Comparison of ENCODE assay signal across 6 worm cellular contexts in genomic region chrIII:10717479-10717878, ce11.
TF ChIP-seq lines count a peak whose summit lies in the region.

No protein-coding gene starts in this region.

TF ChIP-seq in whole organism, L1 larva, 84 proteins besides CTCF, POLR2A, EP300 and RAD21 (continues in another document):
- TF ChIP-seq efl-1 (optimal IDR thresholded peaks at IDR 0.05; lab: Kevin White, UChicago) = peak in 1 of 2 experiments; percentile 11
- peak in 1 of 2 experiments; percentile 93 for TF ChIP-seq efl-1 (GFP tag; optimal IDR thresholded peaks at IDR 0.05 in 1 of 2; lab: Kevin White, UChicago)
- TF ChIP-seq nhr-20 (tag; optimal IDR thresholded peaks at IDR 0.05; lab: Kevin White, UChicago) = peak; percentile 69
- peak; percentile 22 for TF ChIP-seq jun-1 (tag; optimal IDR thresholded peaks at IDR 0.05; lab: Kevin White, UChicago)
- no peak for TF ChIP-seq ceh-90 (tag; optimal IDR thresholded peaks at IDR 0.05; lab: Kevin White, UChicago)
- TF ChIP-seq zag-1 (tag; optimal IDR thresholded peaks at IDR 0.05; lab: Kevin White, UChicago) = no peak
- TF ChIP-seq irx-1 (tag; optimal IDR thresholded peaks at IDR 0.05; lab: Kevin White, UChicago) = no peak
- peak; percentile 35; the same call in 1 of the 2 replicates for TF ChIP-seq grh-1 (GFP tag; IDR thresholded peaks at IDR 0.05; lab: Robert Waterston, UW)
- TF ChIP-seq ets-5 (GFP tag; IDR thresholded peaks at IDR 0.05; lab: Robert Waterston, UW) = no peak
- TF ChIP-seq fkh-10 (GFP tag; optimal IDR thresholded peaks at IDR 0.05; lab: Kevin White, UChicago) = no peak
- no peak for TF ChIP-seq hpl-2 (GFP tag; optimal IDR thresholded peaks at IDR 0.05; lab: Kevin White, UChicago)
- no peak for TF ChIP-seq ceh-8 (GFP tag; optimal IDR thresholded peaks at IDR 0.05; lab: Kevin White, UChicago)
- TF ChIP-seq ztf-11 (tag; optimal IDR thresholded peaks at IDR 0.05; lab: Kevin White, UChicago) = no peak
- peak; percentile 92 for TF ChIP-seq nhr-85 (tag; lab: Kevin White, UChicago)
- no peak for TF ChIP-seq dsc-1 (tag; optimal IDR thresholded peaks at IDR 0.05; lab: Kevin White, UChicago)
- TF ChIP-seq lin-15B (tag; optimal IDR thresholded peaks at IDR 0.05; lab: Kevin White, UChicago) = no peak

TF ChIP-seq in whole organism, L2 larva, 48 proteins besides CTCF, POLR2A, EP300 and RAD21 (continues in another document):
- TF ChIP-seq lsy-2 (tag; optimal IDR thresholded peaks at IDR 0.05; lab: Kevin White, UChicago) = peak in 1 of 2 experiments; percentile 62
- no peak for TF ChIP-seq skn-1 (tag; optimal IDR thresholded peaks at IDR 0.05; lab: Kevin White, UChicago)
- no peak for TF ChIP-seq unc-39 (tag; optimal IDR thresholded peaks at IDR 0.05; lab: Kevin White, UChicago)
- TF ChIP-seq zag-1 (tag; optimal IDR thresholded peaks at IDR 0.05; lab: Kevin White, UChicago) = peak; percentile 11
- TF ChIP-seq R02D3.7 (tag; optimal IDR thresholded peaks at IDR 0.05; lab: Kevin White, UChicago) = no peak
- TF ChIP-seq nhr-129 (tag; optimal IDR thresholded peaks at IDR 0.05; lab: Kevin White, UChicago) = peak; percentile 88
- no peak for TF ChIP-seq lin-11 (tag; optimal IDR thresholded peaks at IDR 0.05; lab: Kevin White, UChicago)
- TF ChIP-seq sma-9 (GFP tag; optimal IDR thresholded peaks at IDR 0.05; lab: Kevin White, UChicago) = peak; percentile 91
- no peak for TF ChIP-seq sma-9 (tag; optimal IDR thresholded peaks at IDR 0.05; lab: Kevin White, UChicago)
- TF ChIP-seq F13H6.1 (tag; optimal IDR thresholded peaks at IDR 0.05; lab: Kevin White, UChicago) = peak; percentile 80
- peak; percentile 86 for TF ChIP-seq sma-3 (GFP tag; optimal IDR thresholded peaks at IDR 0.05; lab: Kevin White, UChicago)
- peak; percentile 43 for TF ChIP-seq sem-4 (tag; optimal IDR thresholded peaks at IDR 0.05; lab: Kevin White, UChicago)
- TF ChIP-seq gmeb-1 (tag; optimal IDR thresholded peaks at IDR 0.05; lab: Kevin White, UChicago) = peak; percentile 4
- no peak for TF ChIP-seq unc-62 (GFP tag; optimal IDR thresholded peaks at IDR 0.05; lab: Kevin White, UChicago)
- peak; percentile 20 for TF ChIP-seq nhr-6 (tag; optimal IDR thresholded peaks at IDR 0.05; lab: Kevin White, UChicago)
- peak; percentile 89 for TF ChIP-seq blmp-1 (tag; optimal IDR thresholded peaks at IDR 0.05; lab: Kevin White, UChicago; ENCODE audit: insufficient read depth)

TF ChIP-seq in whole organism, L3 larva, 47 proteins besides CTCF, POLR2A, EP300 and RAD21 (continues in another document):
- no peak for TF ChIP-seq hmg-11 (tag; optimal IDR thresholded peaks at IDR 0.05; lab: Kevin White, UChicago)
- no peak for TF ChIP-seq ceh-82 (tag; optimal IDR thresholded peaks at IDR 0.05; lab: Kevin White, UChicago)
- no peak for TF ChIP-seq elt-1 (tag; optimal IDR thresholded peaks at IDR 0.05; lab: Kevin White, UChicago)
- TF ChIP-seq egl-5 (tag; optimal IDR thresholded peaks at IDR 0.05; lab: Kevin White, UChicago) = no peak
- TF ChIP-seq tbx-2 (tag; optimal IDR thresholded peaks at IDR 0.05; lab: Kevin White, UChicago) = peak; percentile 41
- no peak for TF ChIP-seq fkh-2 (tag; optimal IDR thresholded peaks at IDR 0.05; lab: Kevin White, UChicago)
- no peak for TF ChIP-seq unc-62 (GFP tag; optimal IDR thresholded peaks at IDR 0.05; lab: Kevin White, UChicago)
- TF ChIP-seq ceh-9 (tag; optimal IDR thresholded peaks at IDR 0.05; lab: Kevin White, UChicago) = no peak
- TF ChIP-seq nhr-25 (tag; optimal IDR thresholded peaks at IDR 0.05; lab: Kevin White, UChicago) = peak; percentile 93
- TF ChIP-seq aly-2 (tag; optimal IDR thresholded peaks at IDR 0.05; lab: Kevin White, UChicago) = no peak
- TF ChIP-seq nfya-1 (tag; optimal IDR thresholded peaks at IDR 0.05; lab: Kevin White, UChicago; ENCODE audit: insufficient read depth) = peak; percentile 64
- no peak for TF ChIP-seq nhr-237 (tag; optimal IDR thresholded peaks at IDR 0.05; lab: Kevin White, UChicago)
- TF ChIP-seq nhr-77 (tag; optimal IDR thresholded peaks at IDR 0.05; lab: Kevin White, UChicago) = no peak
- TF ChIP-seq lin-15B (tag; optimal IDR thresholded peaks at IDR 0.05; lab: Kevin White, UChicago) = no peak
- TF ChIP-seq lsy-12 (tag; optimal IDR thresholded peaks at IDR 0.05; lab: Kevin White, UChicago) = peak; percentile 17
- TF ChIP-seq ceh-16 (tag; optimal IDR thresholded peaks at IDR 0.05; lab: Kevin White, UChicago) = no peak
- no peak for TF ChIP-seq fkh-10 (GFP tag; optimal IDR thresholded peaks at IDR 0.05; lab: Kevin White, UChicago)

TF ChIP-seq in whole organism, L4 larva, 104 proteins besides CTCF, POLR2A, EP300 and RAD21 (continues in another document):
- TF ChIP-seq D1046.2 (GFP tag; IDR thresholded peaks at IDR 0.05; lab: Robert Waterston, UW) (no peak), dpl-1 (GFP tag; optimal IDR thresholded peaks at IDR 0.05; lab: Kevin White, UChicago) (peak; percentile 8), attf-4 (tag; optimal IDR thresholded peaks at IDR 0.05; lab: Kevin White, UChicago) (no peak), ceh-20 (GFP tag; IDR thresholded peaks at IDR 0.05; lab: Robert Waterston, UW) (peak; percentile 81), ama-1 (optimal IDR thresholded peaks at IDR 0.05; lab: Kevin White, UChicago) (peak; percentile 72), cey-2 (tag; optimal IDR thresholded peaks at IDR 0.05; lab: Kevin White, UChicago; ENCODE audit: borderline replicate concordance, insufficient read depth) (no peak), lin-38 (GFP tag; IDR thresholded peaks at IDR 0.05; lab: Robert Waterston, UW) (peak; percentile 31), T20F7.1 (GFP tag; optimal IDR thresholded peaks at IDR 0.05; lab: Kevin White, UChicago) (peak; percentile 36), ceh-82 (tag; optimal IDR thresholded peaks at IDR 0.05; lab: Kevin White, UChicago) (no peak), zag-1 (tag; optimal IDR thresholded peaks at IDR 0.05; lab: Kevin White, UChicago) (no peak), nhr-77 (tag; optimal IDR thresholded peaks at IDR 0.05; lab: Kevin White, UChicago) (peak; percentile 35), egl-27 (tag; optimal IDR thresholded peaks at IDR 0.05; lab: Kevin White, UChicago) (no peak), nhr-48 (tag; optimal IDR thresholded peaks at IDR 0.05; lab: Kevin White, UChicago) (peak; percentile 91), ceh-32 (tag; optimal IDR thresholded peaks at IDR 0.05; lab: Kevin White, UChicago; ENCODE audit: poor library complexity) (no peak), mdl-1 (tag; optimal IDR thresholded peaks at IDR 0.05; lab: Kevin White, UChicago) (peak; percentile 22 to 86), snpc-1.2 (GFP tag; IDR thresholded peaks at IDR 0.05; lab: Robert Waterston, UW) (no peak), spr-1 (tag; optimal IDR thresholded peaks at IDR 0.05; lab: Kevin White, UChicago) (peak; percentile 33)

TF ChIP-seq in whole organism, mixed stage, embryonic, 35 proteins besides CTCF, POLR2A, EP300 and RAD21:
- TF ChIP-seq lin-13 (tag; optimal IDR thresholded peaks at IDR 0.05; lab: Kevin White, UChicago) (no peak), zip-8 (tag; optimal IDR thresholded peaks at IDR 0.05; lab: Kevin White, UChicago) (peak; percentile 11)

TF ChIP-seq in whole organism, young adult, 124 proteins besides CTCF, POLR2A, EP300 and RAD21 (continues in another document):
- TF ChIP-seq efl-1 (GFP tag; optimal IDR thresholded peaks at IDR 0.05; lab: Kevin White, UChicago) (no peak), die-1 (tag; optimal IDR thresholded peaks at IDR 0.05; lab: Kevin White, UChicago) (peak; percentile 45), snpc-1.3 (tag; optimal IDR thresholded peaks at IDR 0.05; lab: Kevin White, UChicago; ENCODE audit: insufficient read depth) (no peak), K11D2.4 (GFP tag; IDR thresholded peaks at IDR 0.05; lab: Robert Waterston, UW) (peak; percentile 71), lsl-1 (GFP tag; optimal IDR thresholded peaks at IDR 0.05; lab: Kevin White, UChicago) (no peak), cebp-2 (GFP tag; IDR thresholded peaks at IDR 0.05; lab: Robert Waterston, UW) (no peak), lin-26 (GFP tag; IDR thresholded peaks at IDR 0.05; lab: Robert Waterston, UW) (peak; percentile 40; the same call in 1 of the 2 replicates), egl-18 (GFP tag; IDR thresholded peaks at IDR 0.05; lab: Robert Waterston, UW) (no peak), ceh-40 (GFP tag; IDR thresholded peaks at IDR 0.05; lab: Robert Waterston, UW) (0 out of 2 replicates have a peak, but pooled peaks have one; percentile 37), F33H1.4 (GFP tag; IDR thresholded peaks at IDR 0.05; lab: Robert Waterston, UW) (no peak), snpc-4 (GFP tag; optimal IDR thresholded peaks at IDR 0.05; lab: Kevin White, UChicago) (no peak), snpc-4 (tag; optimal IDR thresholded peaks at IDR 0.05; lab: Kevin White, UChicago) (peak in 2 of 4 experiments; percentile 4 to 19), F39B2.1 (GFP tag; IDR thresholded peaks at IDR 0.05; lab: Robert Waterston, UW) (no peak), egl-44 (GFP tag; IDR thresholded peaks at IDR 0.05; lab: Robert Waterston, UW) (no peak), ZK185.1 (tag; optimal IDR thresholded peaks at IDR 0.05; lab: Kevin White, UChicago; ENCODE audit: poor library complexity, severe bottlenecking) (peak; percentile 69), ama-1 (optimal IDR thresholded peaks at IDR 0.05; lab: Kevin White, UChicago) (peak; percentile 75), ama-1 (GFP tag; optimal IDR thresholded peaks at IDR 0.05; lab: Kevin White, UChicago) (no peak), chd-7 (tag; optimal IDR thresholded peaks at IDR 0.05; lab: Kevin White, UChicago) (peak; percentile 60), let-526 (GFP tag; IDR thresholded peaks at IDR 0.05; lab: Robert Waterston, UW) (no peak; the same call in 1 of the 2 replicates), F10E7.11 (tag; optimal IDR thresholded peaks at IDR 0.05; lab: Kevin White, UChicago) (no peak), ets-4 (GFP tag; optimal IDR thresholded peaks at IDR 0.05; lab: Kevin White, UChicago) (no peak), ceh-100 (GFP tag; IDR thresholded peaks at IDR 0.05; lab: Robert Waterston, UW) (no peak), hlh-26 (GFP tag; conservative IDR thresholded peaks at IDR 0.05; lab: Robert Waterston, UW) (no peak), cebp-1 (GFP tag; IDR thresholded peaks at IDR 0.05; lab: Robert Waterston, UW) (no peak), cebp-1 (tag; optimal IDR thresholded peaks at IDR 0.05; lab: Kevin White, UChicago) (peak; percentile 63), D2030.7 (GFP tag; IDR thresholded peaks at IDR 0.05; lab: Robert Waterston, UW) (no peak), B0019.2 (GFP tag; conservative IDR thresholded peaks at IDR 0.05; lab: Robert Waterston, UW) (no peak), ztf-18 (tag; optimal IDR thresholded peaks at IDR 0.05; lab: Kevin White, UChicago) (peak; percentile 3), let-607 (tag; optimal IDR thresholded peaks at IDR 0.05; lab: Kevin White, UChicago) (peak in 1 of 2 experiments; percentile 6), ceh-27 (GFP tag; optimal IDR thresholded peaks at IDR 0.05; lab: Kevin White, UChicago) (peak; percentile 32), attf-6 (GFP tag; IDR thresholded peaks at IDR 0.05; lab: Robert Waterston, UW) (no peak), attf-5 (GFP tag; optimal IDR thresholded peaks at IDR 0.05; lab: Kevin White, UChicago) (peak; percentile 46), Y53F4B.3 (GFP tag; IDR thresholded peaks at IDR 0.05; lab: Robert Waterston, UW) (no peak)
